Worm (Caenorhabditis elegans) whole organism, L3 larva: ENCODE measurements around the gene kcc-1.
"Not testable (repeated sequence)": the region's sequence is repeated elsewhere in the genome, so short reads cannot be mapped to it uniquely, and the experiment has no call there.

Source experiments
- R02D3.7 ChIP-seq: fragments of 150-350 bp; optimal IDR thresholded peaks from 2 replicates; lab custom pipeline; 2014; ENCODE audit warnings: missing biosample characterization, missing genetic modification characterization
- ZK546.5 ChIP-seq: sonication (generic microtip); optimal IDR thresholded peaks from 2 replicates; lab custom pipeline; 2017; ENCODE audit warnings: missing biosample characterization, missing genetic modification characterization
- aly-2 ChIP-seq: fragments of 150-350 bp; optimal IDR thresholded peaks from 2 replicates; lab custom pipeline; 2014; ENCODE audit warnings: missing biosample characterization, missing genetic modification characterization
- ama-1 ChIP-seq: fragments of 150-350 bp; optimal IDR thresholded peaks from 2 replicates; lab custom pipeline; 2018
- ceh-16 ChIP-seq: sonication (generic microtip); optimal IDR thresholded peaks from 2 replicates; lab custom pipeline; 2017; ENCODE audit warnings: missing biosample characterization, missing genetic modification characterization
- ceh-28 ChIP-seq: fragments of 150-350 bp; optimal IDR thresholded peaks from 2 replicates; lab custom pipeline; 2014; ENCODE audit warnings: missing biosample characterization, missing genetic modification reagents, missing genetic modification characterization
- ceh-9 ChIP-seq: sonication (generic microtip); optimal IDR thresholded peaks from 2 replicates; lab custom pipeline; 2018; ENCODE audit warnings: missing biosample characterization, missing genetic modification characterization
- daf-12 ChIP-seq: fragments of 150-350 bp; optimal IDR thresholded peaks from 2 replicates; lab custom pipeline; 2014; ENCODE audit warnings: missing biosample characterization, missing genetic modification reagents, missing genetic modification characterization
- egl-27 ChIP-seq: sonication (generic microtip); optimal IDR thresholded peaks from 4 replicates; lab custom pipeline; 2017; ENCODE audit warnings: missing biosample characterization, missing genetic modification reagents, missing genetic modification characterization
- egl-5 ChIP-seq: fragments of 150-350 bp; optimal IDR thresholded peaks from 2 replicates; lab custom pipeline; 2017; ENCODE audit warnings: missing biosample characterization, missing genetic modification reagents, missing genetic modification characterization, inconsistent platforms
- elt-1 ChIP-seq: fragments of 150-350 bp; optimal IDR thresholded peaks from 2 replicates; lab custom pipeline; 2014; ENCODE audit warnings: missing biosample characterization, missing genetic modification characterization
- elt-3 ChIP-seq, 3 experiments: fragments of 150-350 bp in 1 of 3; sonication (generic microtip) in 2 of 3; optimal IDR thresholded peaks; 2 replicates in 2 of 3; 4 replicates in 1 of 3; lab custom pipeline; 2014 to 2017; ENCODE audit warnings: missing biosample characterization in 3 of 3, missing genetic modification characterization in 3 of 3
- eor-1 ChIP-seq, 2 experiments: fragments of 150-350 bp; optimal IDR thresholded peaks; 2 replicates each; lab custom pipeline; 2014 to 2018; ENCODE audit warnings: missing biosample characterization in 2 of 2, missing genetic modification characterization in 2 of 2
- fkh-2 ChIP-seq: fragments of 150-350 bp; optimal IDR thresholded peaks from 2 replicates; lab custom pipeline; 2014; ENCODE audit warnings: missing biosample characterization, missing genetic modification reagents, missing genetic modification characterization
- hmg-11 ChIP-seq: sonication (generic microtip); optimal IDR thresholded peaks from 2 replicates; lab custom pipeline; 2016; ENCODE audit warnings: missing genetic modification characterization, missing compliant biosample characterization
- jun-1 ChIP-seq: fragments of 150-350 bp; optimal IDR thresholded peaks from 2 replicates; lab custom pipeline; 2014; ENCODE audit warnings: missing biosample characterization, missing genetic modification reagents, missing genetic modification characterization
- lin-15B ChIP-seq: fragments of 150-350 bp; optimal IDR thresholded peaks from 2 replicates; lab custom pipeline; 2014; ENCODE audit warnings: missing biosample characterization, missing genetic modification characterization
- lin-39 ChIP-seq: fragments of 150-350 bp; optimal IDR thresholded peaks from 2 replicates; lab custom pipeline; 2018; ENCODE audit warnings: missing biosample characterization, missing genetic modification reagents, missing genetic modification characterization
- mdl-1 ChIP-seq: fragments of 150-350 bp; optimal IDR thresholded peaks from 2 replicates; lab custom pipeline; 2014; ENCODE audit warnings: missing biosample characterization, missing genetic modification characterization
- mml-1 ChIP-seq: fragments of 150-350 bp; sonication (generic microtip); optimal IDR thresholded peaks from 3 replicates; lab custom pipeline; 2014; ENCODE audit warnings: missing biosample characterization, missing genetic modification characterization
- nhr-11 ChIP-seq: fragments of 150-350 bp; optimal IDR thresholded peaks from 2 replicates; lab custom pipeline; 2014; ENCODE audit warnings: missing biosample characterization, missing genetic modification characterization
- nhr-12 ChIP-seq: fragments of 150-350 bp; optimal IDR thresholded peaks from 2 replicates; lab custom pipeline; 2014; ENCODE audit warnings: missing biosample characterization, missing genetic modification characterization
- nhr-237 ChIP-seq: fragments of 150-350 bp; optimal IDR thresholded peaks from 2 replicates; lab custom pipeline; 2014; ENCODE audit warnings: missing biosample characterization, missing genetic modification characterization
- nhr-25 ChIP-seq: sonication (generic microtip); optimal IDR thresholded peaks from 2 replicates; lab custom pipeline; 2017; ENCODE audit warnings: missing biosample characterization, missing genetic modification characterization
- nhr-28 ChIP-seq: fragments of 150-350 bp; optimal IDR thresholded peaks from 2 replicates; lab custom pipeline; 2014; ENCODE audit warnings: missing biosample characterization, missing genetic modification characterization
- nhr-67 ChIP-seq: fragments of 150-350 bp; optimal IDR thresholded peaks from 2 replicates; lab custom pipeline; 2014; ENCODE audit warnings: missing biosample characterization, missing genetic modification characterization
- nhr-76 ChIP-seq: fragments of 150-350 bp; sonication (generic microtip); optimal IDR thresholded peaks from 5 replicates; lab custom pipeline; 2014; ENCODE audit warnings: missing biosample characterization, missing genetic modification characterization
- nhr-77 ChIP-seq: fragments of 150-350 bp; optimal IDR thresholded peaks from 2 replicates; lab custom pipeline; 2014; ENCODE audit warnings: missing biosample characterization, missing genetic modification characterization
- pha-4 ChIP-seq: fragments of 150-350 bp; optimal IDR thresholded peaks from 2 replicates; lab custom pipeline; 2014; ENCODE audit warnings: missing biosample characterization, missing genetic modification reagents, missing genetic modification characterization
- pqm-1 ChIP-seq: fragments of 150-350 bp; optimal IDR thresholded peaks from 2 replicates; lab custom pipeline; 2017; ENCODE audit warnings: missing biosample characterization, missing genetic modification characterization, inconsistent platforms
- sea-2 ChIP-seq: fragments of 150-350 bp; sonication (generic microtip); optimal IDR thresholded peaks from 4 replicates; lab custom pipeline; 2014; ENCODE audit warnings: missing biosample characterization, missing genetic modification reagents, missing genetic modification characterization
- skn-1 ChIP-seq: fragments of 150-350 bp; optimal IDR thresholded peaks from 2 replicates; lab custom pipeline; 2014; ENCODE audit warnings: missing biosample characterization, missing genetic modification characterization
- snpc-4 ChIP-seq: fragments of 150-350 bp; optimal IDR thresholded peaks from 2 replicates; lab custom pipeline; 2014; ENCODE audit warnings: missing biosample characterization, missing genetic modification characterization
- tbx-2 ChIP-seq: sonication (generic microtip); optimal IDR thresholded peaks from 2 replicates; lab custom pipeline; 2016; ENCODE audit warnings: mild to moderate bottlenecking, missing genetic modification characterization, missing compliant biosample characterization
- unc-39 ChIP-seq: sonication (generic microtip); optimal IDR thresholded peaks from 4 replicates; lab custom pipeline; 2017; ENCODE audit warnings: missing biosample characterization, missing genetic modification characterization
- unc-62 ChIP-seq: fragments of 150-350 bp; sonication (generic microtip); optimal IDR thresholded peaks from 4 replicates; lab custom pipeline; 2014; ENCODE audit warnings: missing biosample characterization, missing genetic modification reagents, missing genetic modification characterization
- ztf-11 ChIP-seq: fragments of 150-350 bp; optimal IDR thresholded peaks from 2 replicates; lab custom pipeline; 2014; ENCODE audit warnings: missing biosample characterization, missing genetic modification characterization
- ztf-4 ChIP-seq: fragments of 150-350 bp; optimal IDR thresholded peaks from 2 replicates; lab custom pipeline; 2014; ENCODE audit warnings: missing biosample characterization, missing genetic modification characterization

Gene kcc-1

ce11 chrIV:7243913-7244312, 37.8 kb downstream of the kcc-1 start, which contains the start of gene afmd-1:
Gene afmd-1, plus strand, starts transcription at chrIV:7244228.
- TF ChIP-seq nhr-76 (tag; lab: Kevin White, UChicago) (peak; percentile 88), nhr-11 (no peak)

DNA sequence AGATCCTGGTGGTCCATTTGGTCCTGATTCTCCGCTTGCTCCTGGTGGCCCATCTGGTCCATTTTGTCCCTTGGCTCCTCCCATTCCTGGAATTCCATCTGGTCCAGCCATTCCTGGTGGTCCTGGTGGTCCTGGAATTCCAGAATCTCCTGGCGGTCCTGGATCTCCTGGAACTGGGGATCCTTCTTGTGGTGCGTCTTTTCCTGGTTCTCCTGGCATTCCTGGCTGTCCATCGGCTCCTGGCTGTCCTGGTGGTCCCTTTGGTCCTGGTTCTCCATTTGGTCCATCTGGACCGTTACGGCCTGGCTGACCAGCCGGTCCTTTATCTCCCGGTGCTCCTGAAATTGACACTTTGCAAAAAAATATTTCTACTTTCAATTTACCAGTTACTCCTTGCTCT, 39.5 kb downstream of the kcc-1 start:
- no peak for TF ChIP-seq nhr-28 (tag; lab: Kevin White, UChicago)
- no peak for TF ChIP-seq ceh-16 (tag; lab: Kevin White, UChicago)
- no peak for TF ChIP-seq fkh-2 (tag; lab: Kevin White, UChicago)
- TF ChIP-seq ceh-9 (tag; lab: Kevin White, UChicago), result no peak
- no peak for TF ChIP-seq egl-27 (tag; lab: Kevin White, UChicago)

DNA sequence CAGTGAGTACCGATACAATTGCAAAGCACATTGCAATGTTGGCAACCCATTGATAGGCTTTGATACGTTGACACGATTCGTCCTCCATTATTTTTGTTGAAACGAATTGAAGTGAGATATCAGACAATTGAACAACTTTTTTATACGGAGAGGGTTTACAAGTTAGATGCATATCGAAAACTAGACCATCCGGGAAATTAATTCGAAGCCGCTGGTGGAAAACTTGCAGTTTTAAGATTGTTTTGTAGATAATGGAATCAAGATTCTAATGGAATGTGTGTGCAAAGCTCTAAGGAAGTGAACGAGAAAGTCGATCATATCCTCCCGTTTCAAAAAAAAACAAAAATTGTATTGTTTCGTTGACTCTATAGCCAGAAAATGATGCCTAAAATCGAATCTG, 40.5 kb downstream of the kcc-1 start, which contains the start of gene col-114:
TSS of gene col-114 (minus strand) at position 101 of the 400 bp plus-strand sequence.
- TF ChIP-seq nhr-12 (no peak), nhr-76 (tag; lab: Kevin White, UChicago) (no peak), ztf-11 (tag; lab: Kevin White, UChicago) (no peak), nhr-11 (no peak), mdl-1 (tag; lab: Kevin White, UChicago) (no peak), tbx-2 (tag; lab: Kevin White, UChicago) (no peak), elt-1 (no peak), lin-15B (tag; lab: Kevin White, UChicago) (no peak), nhr-28 (tag; lab: Kevin White, UChicago) (no peak), aly-2 (no peak), fkh-2 (tag; lab: Kevin White, UChicago) (no peak), daf-12 (tag; lab: Kevin White, UChicago) (no peak), egl-27 (tag; lab: Kevin White, UChicago) (no peak), snpc-4 (tag; lab: Kevin White, UChicago) (no peak), ceh-28 (tag; lab: Kevin White, UChicago) (no peak), mml-1 (no peak), R02D3.7 (tag; lab: Kevin White, UChicago) (no peak), nhr-25 (tag; lab: Kevin White, UChicago) (no peak)

DNA sequence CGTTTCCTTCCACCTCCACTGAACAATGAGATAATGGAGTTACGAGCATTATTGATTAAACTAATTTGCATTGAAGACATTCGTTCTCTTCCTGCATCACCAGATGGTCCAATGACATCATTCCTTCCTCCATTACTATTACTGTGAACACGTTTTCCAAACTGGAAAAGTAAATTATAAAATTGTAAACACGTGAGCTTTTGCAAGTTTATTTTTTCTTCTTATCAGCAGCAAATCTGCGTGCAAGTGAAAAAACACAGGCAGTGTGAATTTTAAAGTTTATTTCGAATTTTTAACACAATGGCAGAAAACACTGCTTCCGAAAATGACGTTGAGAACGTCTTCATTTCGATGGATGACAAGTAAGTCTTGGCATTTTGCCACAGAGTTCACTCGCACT, 41.2 kb downstream of the kcc-1 start, which contains the start of gene D2024.1:
TSS of gene D2024.1 (plus strand) at position 301 of the 400 bp plus-strand sequence.
- not testable (repeated sequence) for TF ChIP-seq skn-1, egl-5, unc-39 (tag; lab: Kevin White, UChicago)

DNA sequence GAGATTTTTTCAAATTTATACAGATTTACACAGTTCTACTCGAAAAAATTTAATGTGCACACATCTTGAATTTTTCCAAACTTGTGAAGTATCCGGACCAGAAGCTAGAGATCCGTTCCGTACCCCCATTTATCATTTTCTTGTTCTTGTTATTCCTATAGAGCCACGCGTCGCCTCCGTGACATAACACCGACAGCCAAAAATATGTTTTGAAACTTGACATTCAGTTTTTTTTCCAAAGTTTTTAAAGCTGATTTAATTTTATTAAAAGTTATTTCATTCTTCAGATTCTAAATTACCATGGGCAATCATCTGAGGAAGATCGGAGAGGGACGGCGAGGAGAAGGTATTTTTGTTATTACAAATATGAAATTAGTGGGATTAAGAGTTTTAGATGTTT, 44.1 kb downstream of the kcc-1 start, which contains the start of gene D2024.18:
TSS of gene D2024.18 (plus strand) at position 301 of the 400 bp plus-strand sequence.
- TF ChIP-seq aly-2 (no peak), egl-27 (tag; lab: Kevin White, UChicago) (no peak), pha-4 (tag; lab: Kevin White, UChicago) (no peak), ztf-4 (no peak), jun-1 (tag; lab: Kevin White, UChicago) (no peak), mml-1 (no peak), elt-1 (no peak), unc-62 (GFP tag; lab: Kevin White, UChicago) (no peak), daf-12 (tag; lab: Kevin White, UChicago) (no peak), fkh-2 (tag; lab: Kevin White, UChicago) (no peak), hmg-11 (tag; lab: Kevin White, UChicago) (no peak), lin-39 (no peak), R02D3.7 (tag; lab: Kevin White, UChicago) (no peak), nhr-237 (tag; lab: Kevin White, UChicago) (no peak), ZK546.5 (no peak), eor-1 (tag; optimal IDR thresholded peaks at IDR 0.05; lab: Kevin White, UChicago) (no peak), ama-1 (lab: Kevin White, UChicago) (no peak)

- TF ChIP-seq nhr-11, result no peak
- no peak for TF ChIP-seq elt-3 (tag; optimal IDR thresholded peaks at IDR 0.05; lab: Kevin White, UChicago)
- TF ChIP-seq sea-2, result no peak
- no peak for TF ChIP-seq nhr-25 (tag; lab: Kevin White, UChicago)
- no peak for TF ChIP-seq ceh-16 (tag; lab: Kevin White, UChicago)
- TF ChIP-seq unc-62 (GFP tag; lab: Kevin White, UChicago), result no peak
- no peak for TF ChIP-seq nhr-67 (tag; lab: Kevin White, UChicago)
- TF ChIP-seq pqm-1 (tag; lab: Kevin White, UChicago), result peak; percentile 25
- no peak for TF ChIP-seq ZK546.5
- peak; percentile 49 for TF ChIP-seq snpc-4 (tag; lab: Kevin White, UChicago)
- no peak for TF ChIP-seq nhr-28 (tag; lab: Kevin White, UChicago)
- no peak for TF ChIP-seq nhr-77 (tag; lab: Kevin White, UChicago)
- no peak for TF ChIP-seq ceh-28 (tag; lab: Kevin White, UChicago)
Measured at ce11 chrIV:7253271-7253670, 47.2 kb downstream of the kcc-1 start.
